Fruit fly (Drosophila melanogaster): ENCODE data around the gene Ube4A.

Ube4A gene

DNA sequence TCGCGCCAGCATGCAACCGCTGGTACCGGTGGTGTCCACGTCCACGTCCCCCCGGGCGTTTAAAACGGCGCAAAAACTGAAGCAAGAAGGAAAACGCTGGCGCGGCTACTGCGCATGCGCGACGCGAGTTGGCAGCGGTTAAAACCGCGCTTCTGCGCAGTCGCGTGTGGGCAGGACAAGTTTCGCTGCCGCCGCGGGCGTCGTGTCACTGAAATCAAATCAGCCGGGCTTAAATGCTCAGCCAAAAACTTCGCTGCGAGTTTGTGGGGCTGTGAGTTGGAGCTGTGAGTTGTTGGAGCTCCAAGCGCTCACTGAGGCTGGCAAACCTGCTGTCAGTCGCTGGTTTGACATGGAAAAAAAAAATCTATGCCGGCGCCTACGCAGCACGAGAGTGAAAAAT is 46.8 kb downstream of the Ube4A start (continued):
- 0 out of 3 replicates have a peak, but pooled peaks have one; percentile 6 for TF ChIP-seq otp (GFP tag; IDR thresholded peaks at IDR 0.05)
- TF ChIP-seq CG11456 (GFP tag; IDR thresholded peaks at IDR 0.05), result no peak
- no peak for TF ChIP-seq CG8089 (GFP tag; optimal IDR thresholded peaks at IDR 0.05)
- 0 out of 3 replicates have a peak, but pooled peaks have one; percentile 15 for TF ChIP-seq knrl (GFP tag; IDR thresholded peaks at IDR 0.05; ENCODE audit: partially characterized antibody)
- TF ChIP-seq HmgZ (tag; optimal IDR thresholded peaks at IDR 0.05), result no peak
- no peak for TF ChIP-seq fu2 (GFP tag; optimal IDR thresholded peaks at IDR 0.05)
- no peak for TF ChIP-seq BtbVII (GFP tag; optimal IDR thresholded peaks at IDR 0.05)
- TF ChIP-seq Fer2 (tag; optimal IDR thresholded peaks at IDR 0.05), result no peak
- no peak for TF ChIP-seq CG3065 (GFP tag; optimal IDR thresholded peaks at IDR 0.05)
- no peak for TF ChIP-seq salm (tag; optimal IDR thresholded peaks at IDR 0.05)
- TF ChIP-seq ewg (GFP tag; optimal IDR thresholded peaks at IDR 0.05), result peak; percentile 22
- TF ChIP-seq lilli (GFP tag; optimal IDR thresholded peaks at IDR 0.05), result no peak
- TF ChIP-seq CG31365 (tag; optimal IDR thresholded peaks at IDR 0.05), result no peak
- TF ChIP-seq h (optimal IDR thresholded peaks at IDR 0.05), result no peak

DNA sequence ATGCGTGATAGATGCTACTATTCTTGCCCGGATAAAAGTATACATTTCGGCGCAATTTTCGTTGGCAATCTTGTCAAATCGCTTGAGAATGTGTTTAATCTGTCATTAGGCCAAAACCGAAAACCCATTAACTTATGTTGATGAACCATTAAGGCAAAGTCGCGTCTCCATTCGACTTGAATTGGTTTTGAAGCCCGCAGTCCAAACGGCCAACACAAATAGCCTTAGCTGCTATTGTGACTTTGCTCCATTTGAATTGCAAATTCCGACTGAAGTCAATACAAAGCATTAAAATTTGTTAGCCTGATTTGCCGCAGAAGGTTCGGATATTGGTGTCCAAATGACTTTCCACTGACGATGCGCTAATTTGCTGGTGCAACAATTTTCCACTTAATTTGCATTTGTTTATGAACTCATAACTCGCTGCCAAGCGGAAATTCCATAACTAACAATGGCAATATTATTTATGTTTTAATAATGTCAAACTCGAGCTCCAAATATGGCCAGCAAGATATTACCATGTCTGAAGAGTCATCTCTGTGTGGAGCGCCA is 48.1 kb downstream of the Ube4A start:
- peak; percentile 65; the same call in 1 of the 2 replicates for TF ChIP-seq vvl (GFP tag; IDR thresholded peaks at IDR 0.05)
- TF ChIP-seq CG3995 (GFP tag; optimal IDR thresholded peaks at IDR 0.05), result no peak
- no peak for TF ChIP-seq Fer2 (tag; optimal IDR thresholded peaks at IDR 0.05)
- TF ChIP-seq tin (GFP tag; optimal IDR thresholded peaks at IDR 0.05), result no peak
- TF ChIP-seq CoRest (tag; optimal IDR thresholded peaks at IDR 0.05), result no peak
- TF ChIP-seq cato (GFP tag; optimal IDR thresholded peaks at IDR 0.05; ENCODE audit: borderline replicate concordance), result no peak
- TF ChIP-seq CG10267 (tag; optimal IDR thresholded peaks at IDR 0.05), result no peak
- TF ChIP-seq CG13624 (GFP tag; optimal IDR thresholded peaks at IDR 0.05), result no peak
- peak; percentile 43 for TF ChIP-seq sd (tag; optimal IDR thresholded peaks at IDR 0.05)
- TF ChIP-seq gsb (GFP tag; IDR thresholded peaks at IDR 0.05), result no peak
- TF ChIP-seq Scr (GFP tag; IDR thresholded peaks at IDR 0.05; ENCODE audit: partially characterized antibody), result no peak
- TF ChIP-seq sisA (GFP tag; IDR thresholded peaks at IDR 0.05), result no peak
- no peak for TF ChIP-seq Asciz (GFP tag; optimal IDR thresholded peaks at IDR 0.05)
- peak; percentile 74 for TF ChIP-seq abd-A (tag; optimal IDR thresholded peaks at IDR 0.05)
- TF ChIP-seq Pdp1 (GFP tag; optimal IDR thresholded peaks at IDR 0.05), result peak in 1 of 2 experiments; percentile 9
- no peak for TF ChIP-seq aop (GFP tag; IDR thresholded peaks at IDR 0.05)
- no peak for TF ChIP-seq CG8290 (GFP tag; optimal IDR thresholded peaks at IDR 0.05)
- no peak for TF ChIP-seq CG8290 (tag; optimal IDR thresholded peaks at IDR 0.05)
- TF ChIP-seq CG2875 (GFP tag; optimal IDR thresholded peaks at IDR 0.05), result no peak
- TF ChIP-seq kah (GFP tag; optimal IDR thresholded peaks at IDR 0.05), result no peak
- no peak for TF ChIP-seq CG34224 (GFP tag; IDR thresholded peaks at IDR 0.05; ENCODE audit: partially characterized antibody)
- peak; percentile 69; the same call in 1 of the 2 replicates for TF ChIP-seq Awh (GFP tag; IDR thresholded peaks at IDR 0.05)
- no peak for TF ChIP-seq gt (GFP tag; IDR thresholded peaks at IDR 0.05)
- no peak for TF ChIP-seq crp (GFP tag; optimal IDR thresholded peaks at IDR 0.05)
- peak; percentile 1 for TF ChIP-seq CG13894 (tag; optimal IDR thresholded peaks at IDR 0.05)
- no peak for TF ChIP-seq E2f2 (GFP tag; IDR thresholded peaks at IDR 0.05)
- TF ChIP-seq slp2 (GFP tag; optimal IDR thresholded peaks at IDR 0.05), result no peak
- TF ChIP-seq CG10321 (GFP tag; IDR thresholded peaks at IDR 0.05), result no peak
- no peak for TF ChIP-seq CG12659 (GFP tag; optimal IDR thresholded peaks at IDR 0.05)
- TF ChIP-seq CG10209 (GFP tag; optimal IDR thresholded peaks at IDR 0.05), result no peak
- no peak for TF ChIP-seq Hr78 (GFP tag; optimal IDR thresholded peaks at IDR 0.05)
- TF ChIP-seq Drgx (GFP tag; IDR thresholded peaks at IDR 0.05), result no peak
- TF ChIP-seq chinmo (GFP tag; IDR thresholded peaks at IDR 0.05; ENCODE audit: partially characterized antibody), result peak; percentile 73; the same call in 1 of the 4 replicates
- peak; percentile 16 for TF ChIP-seq oc (tag; optimal IDR thresholded peaks at IDR 0.05)
- no peak for TF ChIP-seq Sin3A (optimal IDR thresholded peaks at IDR 0.05)
- no peak for TF ChIP-seq CG30020 (tag; optimal IDR thresholded peaks at IDR 0.05)
